Worm (Caenorhabditis elegans): ENCODE results near the gene F44E7.3.

F44E7.3 gene

DNA sequence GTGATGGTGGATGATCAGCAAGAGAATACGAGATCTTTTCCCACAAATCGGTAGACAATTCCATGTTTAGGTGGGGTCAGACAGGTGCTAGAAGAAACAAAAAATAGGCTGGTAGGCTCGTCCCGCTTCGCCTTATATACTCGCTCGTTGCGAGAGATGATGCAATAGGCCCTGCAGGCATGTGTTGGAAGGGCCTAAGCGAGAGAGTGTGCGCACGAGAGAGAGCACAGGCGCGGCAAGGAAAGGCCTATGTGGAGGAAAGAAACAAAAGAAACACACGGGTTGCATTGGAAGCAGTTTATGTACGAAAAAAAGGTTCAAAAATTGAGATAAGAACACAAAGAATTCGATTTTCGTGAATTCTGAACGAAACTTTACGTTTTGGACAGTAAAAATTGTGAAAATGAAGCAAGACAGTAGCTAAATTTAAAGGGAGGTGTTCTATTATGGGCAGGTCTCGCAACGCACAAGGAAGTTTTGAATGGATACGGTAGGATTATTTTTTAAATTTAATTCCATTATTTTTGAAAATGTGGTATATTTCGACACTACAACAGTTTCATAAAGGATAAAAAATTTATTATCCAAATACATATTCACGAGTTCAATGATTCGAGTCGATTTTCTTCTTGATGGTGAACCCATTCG lies 9.1 kb downstream of the F44E7.3 start, which contains the start of gene F44E7.5 (continued):
- TF ChIP-seq snpc-4 (tag; optimal IDR thresholded peaks at IDR 0.05) = no peak
- 0 out of 2 replicates have a peak, but pooled peaks have one; percentile 4 for TF ChIP-seq unc-98 (GFP tag; IDR thresholded peaks at IDR 0.05)
- TF ChIP-seq ceh-8 (GFP tag; optimal IDR thresholded peaks at IDR 0.05) = no peak
- peak; percentile 66 for TF ChIP-seq nhr-20 (tag; optimal IDR thresholded peaks at IDR 0.05)
- TF ChIP-seq nhr-84 (tag; optimal IDR thresholded peaks at IDR 0.05) = no peak
- no peak for TF ChIP-seq lir-3 (tag; optimal IDR thresholded peaks at IDR 0.05; ENCODE audit: poor library complexity)
- no peak for TF ChIP-seq lin-39 (tag; optimal IDR thresholded peaks at IDR 0.05)
- no peak for TF ChIP-seq pag-3 (tag; optimal IDR thresholded peaks at IDR 0.05; ENCODE audit: borderline replicate concordance, insufficient read depth)
- no peak for TF ChIP-seq ets-5 (GFP tag; IDR thresholded peaks at IDR 0.05)
- TF ChIP-seq fkh-4 (tag; optimal IDR thresholded peaks at IDR 0.05; ENCODE audit: borderline replicate concordance) = no peak
- TF ChIP-seq elt-3 (tag; optimal IDR thresholded peaks at IDR 0.05) = peak in 3 of 6 experiments; percentile 11 to 74 (median 51)
- no peak for TF ChIP-seq unc-62 (GFP tag; optimal IDR thresholded peaks at IDR 0.05)
- peak; percentile 31 to 78 (median 41) for TF ChIP-seq ceh-82 (tag; optimal IDR thresholded peaks at IDR 0.05)
- TF ChIP-seq snu-23 (GFP tag; optimal IDR thresholded peaks at IDR 0.05) = peak; percentile 72
- TF ChIP-seq efl-3 (GFP tag; optimal IDR thresholded peaks at IDR 0.05) = no peak
- TF ChIP-seq nhr-28 (tag; optimal IDR thresholded peaks at IDR 0.05) = no peak
- TF ChIP-seq lin-35 (GFP tag; optimal IDR thresholded peaks at IDR 0.05) = peak; percentile 0 to 41
- no peak for TF ChIP-seq ztf-11 (tag; optimal IDR thresholded peaks at IDR 0.05)
- no peak for TF ChIP-seq ceh-88 (GFP tag; IDR thresholded peaks at IDR 0.05)
- no peak for TF ChIP-seq lin-15B (tag; optimal IDR thresholded peaks at IDR 0.05)
- peak; percentile 23 for TF ChIP-seq ztf-4 (tag; optimal IDR thresholded peaks at IDR 0.05)
- no peak for TF ChIP-seq fkh-10 (GFP tag; optimal IDR thresholded peaks at IDR 0.05)
- peak; percentile 92 for TF ChIP-seq lin-14 (GFP tag; optimal IDR thresholded peaks at IDR 0.05)

DNA sequence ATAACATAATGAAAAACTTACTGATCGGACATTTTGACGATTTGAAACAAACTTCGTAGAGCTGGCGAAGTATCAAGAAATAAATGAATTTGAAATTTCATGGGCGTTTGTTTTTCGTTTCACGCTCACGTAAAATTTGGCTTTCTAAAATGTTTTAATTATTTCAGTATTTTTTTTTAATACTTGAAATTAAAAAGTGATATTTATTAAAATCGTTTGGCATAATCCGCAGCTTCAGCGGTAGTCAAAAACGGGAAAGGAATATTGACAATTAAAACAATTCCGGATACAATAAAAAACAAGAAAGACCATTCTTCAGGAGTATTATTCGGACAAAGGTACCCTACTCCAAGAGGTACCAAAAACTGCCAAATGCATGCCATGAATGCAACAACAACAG lies 10.9 kb downstream of the F44E7.3 start, which contains the start of gene fbxa-183:
Gene fbxa-183, minus strand, starts transcription at position 101 of the 400 bp plus-strand sequence.
- no peak for TF ChIP-seq ceh-82 (tag; optimal IDR thresholded peaks at IDR 0.05)
- no peak for TF ChIP-seq elt-3 (tag; optimal IDR thresholded peaks at IDR 0.05)
- TF ChIP-seq lin-39 (tag; optimal IDR thresholded peaks at IDR 0.05) = no peak
- no peak for TF ChIP-seq fkh-8 (tag; optimal IDR thresholded peaks at IDR 0.05)
- no peak for TF ChIP-seq nhr-11 (tag; optimal IDR thresholded peaks at IDR 0.05)
- no peak for TF ChIP-seq ama-1 (optimal IDR thresholded peaks at IDR 0.05)
- no peak for TF ChIP-seq dpl-1 (GFP tag; optimal IDR thresholded peaks at IDR 0.05)

DNA sequence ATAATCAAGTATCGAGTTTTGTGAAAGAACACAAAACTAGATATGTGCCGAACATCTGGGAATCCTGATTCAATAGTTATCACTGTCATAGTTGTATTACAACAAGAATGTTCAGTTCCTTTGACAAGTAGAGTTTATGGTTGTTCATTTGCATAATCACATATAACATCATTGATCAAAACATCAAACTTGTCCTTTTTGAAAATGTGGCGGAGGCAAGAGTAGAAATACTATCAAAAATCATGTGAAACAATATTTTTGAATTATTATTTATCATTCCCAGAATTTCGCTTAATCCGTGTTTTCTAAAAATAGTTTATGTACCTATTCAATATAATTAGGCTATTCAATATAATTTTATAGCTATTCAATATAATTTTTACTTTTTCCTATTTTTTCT lies 13.6 kb downstream of the F44E7.3 start, which contains the start of gene F44E7.7:
Gene F44E7.7, minus strand, starts transcription at position 101 of the 400 bp plus-strand sequence.
- TF ChIP-seq nhr-237 (tag; optimal IDR thresholded peaks at IDR 0.05) (no peak), snpc-4 (tag; optimal IDR thresholded peaks at IDR 0.05) (no peak), pax-3 (tag; optimal IDR thresholded peaks at IDR 0.05) (no peak), swsn-7 (tag; optimal IDR thresholded peaks at IDR 0.05) (no peak), lin-39 (tag; optimal IDR thresholded peaks at IDR 0.05) (no peak), mef-2 (tag; optimal IDR thresholded peaks at IDR 0.05) (no peak), unc-62 (GFP tag; optimal IDR thresholded peaks at IDR 0.05) (no peak), elt-2 (tag; optimal IDR thresholded peaks at IDR 0.05) (no peak), hpl-2 (GFP tag; optimal IDR thresholded peaks at IDR 0.05) (no peak), C04F5.9 (tag; optimal IDR thresholded peaks at IDR 0.05) (no peak), unc-30 (tag; optimal IDR thresholded peaks at IDR 0.05) (no peak), xbp-1 (tag; optimal IDR thresholded peaks at IDR 0.05) (no peak), zip-4 (GFP tag; optimal IDR thresholded peaks at IDR 0.05) (no peak)

Data from whole organism, L1 larva.